Fruit fly (Drosophila melanogaster) whole organism, pupa: ENCODE measurements around the gene CG18789.
A peak's percentile ranks its signal among the peaks of the same experiment; 100 is the strongest.

ENCODE experiments used
- CG10348 ChIP-seq: fragments of 200-800 bp; sonication (Bioruptor generic); IDR thresholded peaks from 2 replicates; pipeline ENCODE4 v1.3.6; 2022; ENCODE audit warnings: missing biosample characterization, missing genetic modification characterization
- CG12605 ChIP-seq: fragments of 200-800 bp; sonication (Bioruptor generic); IDR thresholded peaks from 2 replicates; pipeline ENCODE4 v1.3.6; 2022; ENCODE audit warnings: missing biosample characterization, missing genetic modification characterization
- CG13204 ChIP-seq: fragments of 200-800 bp; sonication (Bioruptor generic); optimal IDR thresholded peaks from 2 replicates; lab custom pipeline; 2018; ENCODE audit warnings: missing biosample characterization, mild to moderate bottlenecking, missing genetic modification characterization, moderate library complexity
- CG14655 ChIP-seq: fragments of 200-800 bp; sonication (Bioruptor generic); optimal IDR thresholded peaks from 3 replicates; lab custom pipeline; 2017; ENCODE audit warnings: mild to moderate bottlenecking, missing biosample characterization, missing genetic modification reagents, missing genetic modification characterization
- CG15710 ChIP-seq: fragments of 200-800 bp; sonication (Bioruptor generic); optimal IDR thresholded peaks from 2 replicates; lab custom pipeline; 2018; ENCODE audit warnings: missing biosample characterization, mild to moderate bottlenecking, missing genetic modification characterization, moderate library complexity
- CG17806 ChIP-seq: fragments of 200-800 bp; sonication (Bioruptor generic); optimal IDR thresholded peaks from 2 replicates; lab custom pipeline; 2018; ENCODE audit warnings: missing biosample characterization, mild to moderate bottlenecking, missing genetic modification characterization, moderate library complexity
- CG32121 ChIP-seq: fragments of 200-800 bp; sonication (Bioruptor generic); IDR thresholded peaks from 2 replicates; pipeline ENCODE4 v1.3.6; 2022; ENCODE audit warnings: missing biosample characterization, missing genetic modification characterization
- CG34367 ChIP-seq: fragments of 200-800 bp; sonication (Bioruptor generic); optimal IDR thresholded peaks from 2 replicates; lab custom pipeline; 2018; ENCODE audit warnings: missing biosample characterization, mild to moderate bottlenecking, missing genetic modification characterization
- CG4496 ChIP-seq: fragments of 200-800 bp; sonication (Bioruptor generic); IDR thresholded peaks from 3 replicates; pipeline ENCODE4 v1.3.6; 2022; ENCODE audit warnings: missing biosample characterization, missing genetic modification characterization
- CG8159 ChIP-seq: fragments of 200-800 bp; sonication (Bioruptor generic); optimal IDR thresholded peaks from 3 replicates; lab custom pipeline; 2018; ENCODE audit warnings: missing biosample characterization, mild to moderate bottlenecking, missing genetic modification characterization, moderate library complexity
- CG8301 ChIP-seq: fragments of 200-800 bp; sonication (Bioruptor generic); optimal IDR thresholded peaks from 2 replicates; lab custom pipeline; 2018; ENCODE audit warnings: missing biosample characterization, mild to moderate bottlenecking, missing genetic modification characterization
- CG9948 ChIP-seq: fragments of 200-800 bp; sonication (Bioruptor generic); optimal IDR thresholded peaks from 2 replicates; lab custom pipeline; 2018; ENCODE audit warnings: missing biosample characterization, mild to moderate bottlenecking, missing genetic modification characterization, moderate library complexity
- D1 ChIP-seq: fragments of 200-800 bp; sonication (Bioruptor generic); optimal IDR thresholded peaks from 2 replicates; lab custom pipeline; 2018; ENCODE audit warnings: missing biosample characterization, mild to moderate bottlenecking, missing genetic modification characterization, moderate library complexity
- EcR ChIP-seq: fragments of 200-800 bp; sonication (Bioruptor generic); optimal IDR thresholded peaks from 3 replicates; lab custom pipeline; 2019; ENCODE audit warnings: missing biosample characterization, missing genetic modification characterization, mild to moderate bottlenecking, moderate library complexity, missing genetic modification reagents
- Ets98B ChIP-seq: fragments of 200-800 bp; sonication (Bioruptor generic); IDR thresholded peaks from 2 replicates; pipeline ENCODE4 v1.3.6; 2022; ENCODE audit warnings: missing biosample characterization, missing genetic modification characterization
- Pif1A ChIP-seq: fragments of 200-800 bp; sonication (Bioruptor generic); optimal IDR thresholded peaks from 3 replicates; lab custom pipeline; 2016; ENCODE audit warnings: missing biosample characterization, missing genetic modification characterization
- Pif1B ChIP-seq: fragments of 200-800 bp; sonication (Bioruptor generic); optimal IDR thresholded peaks from 3 replicates; lab custom pipeline; 2016; ENCODE audit warnings: missing biosample characterization, missing genetic modification characterization
- Snoo ChIP-seq: fragments of 200-800 bp; sonication (Bioruptor generic); optimal IDR thresholded peaks from 3 replicates; lab custom pipeline; 2017; ENCODE audit warnings: missing biosample characterization, mild to moderate bottlenecking, missing genetic modification characterization, inconsistent platforms
- fd96Ca ChIP-seq: fragments of 200-800 bp; sonication (Bioruptor generic); IDR thresholded peaks from 3 replicates; pipeline ENCODE4 v1.3.6; 2022; ENCODE audit warnings: missing biosample characterization, missing genetic modification characterization
- gl ChIP-seq: fragments of 200-800 bp; sonication (Bioruptor generic); optimal IDR thresholded peaks from 2 replicates; lab custom pipeline; 2018; ENCODE audit warnings: missing biosample characterization, mild to moderate bottlenecking, missing genetic modification characterization
- rn ChIP-seq: fragments of 200-800 bp; sonication (Bioruptor generic); IDR thresholded peaks from 2 replicates; pipeline ENCODE4 v1.3.6; 2022; ENCODE audit warnings: missing biosample characterization, missing genetic modification characterization

The CG18789 gene

dm6 chr2L:12025505-12025904 lies 30.3 kb upstream of the CG18789 start:
- no peak for TF ChIP-seq D1 (tag; lab: Kevin White, UChicago)
- TF ChIP-seq CG9948 (tag; lab: Kevin White, UChicago) = no peak
- peak; percentile 5 for TF ChIP-seq CG15710 (tag; lab: Kevin White, UChicago)
- TF ChIP-seq CG4496 = peak; percentile 80
- TF ChIP-seq Pif1B (GFP tag; lab: Kevin White, UChicago) = no peak
- peak; percentile 66 for TF ChIP-seq EcR (GFP tag; lab: Kevin White, UChicago)
- TF ChIP-seq Ets98B (GFP tag; lab: Robert Waterston, UW) = peak; percentile 67
- TF ChIP-seq CG32121 (GFP tag; lab: Robert Waterston, UW) = peak; percentile 41; the same call in 1 of the 2 replicates
- TF ChIP-seq CG10348 = 0 out of 2 replicates have a peak, but pooled peaks have one; percentile 7
- TF ChIP-seq fd96Ca (GFP tag; lab: Robert Waterston, UW) = peak; percentile 53; the same call in 1 of the 3 replicates
- TF ChIP-seq Pif1A (GFP tag; lab: Kevin White, UChicago) = no peak
- TF ChIP-seq CG34367 (tag; lab: Kevin White, UChicago) = no peak
- TF ChIP-seq Snoo (tag; lab: Kevin White, UChicago) = no peak
- TF ChIP-seq CG8301 (tag; lab: Kevin White, UChicago) = peak; percentile 29
- TF ChIP-seq CG17806 (tag; lab: Kevin White, UChicago) = no peak
- TF ChIP-seq CG8159 (tag; lab: Kevin White, UChicago) = peak; percentile 5
- peak; percentile 24 for TF ChIP-seq CG13204 (GFP tag; lab: Kevin White, UChicago)
- no peak for TF ChIP-seq CG12605 (GFP tag; lab: Robert Waterston, UW)

- no peak for TF ChIP-seq CG17806 (tag; lab: Kevin White, UChicago)
Observed at dm6 chr2L:12024104-12024503, 28.9 kb upstream of the CG18789 start.

dm6 chr2L:12021193-12021592 lies 26.0 kb upstream of the CG18789 start:
- TF ChIP-seq EcR (GFP tag; lab: Kevin White, UChicago) = no peak
- TF ChIP-seq CG4496 = no peak
- TF ChIP-seq Pif1A (GFP tag; lab: Kevin White, UChicago) = no peak
- TF ChIP-seq CG32121 (GFP tag; lab: Robert Waterston, UW) = no peak
- TF ChIP-seq CG12605 (GFP tag; lab: Robert Waterston, UW) = no peak
- TF ChIP-seq CG10348 = no peak
- no peak for TF ChIP-seq CG14655
- TF ChIP-seq Pif1B (GFP tag; lab: Kevin White, UChicago) = no peak
- TF ChIP-seq CG8159 (tag; lab: Kevin White, UChicago) = no peak
- no peak for TF ChIP-seq gl
- TF ChIP-seq CG9948 (tag; lab: Kevin White, UChicago) = no peak
- no peak for TF ChIP-seq D1 (tag; lab: Kevin White, UChicago)
- TF ChIP-seq CG15710 (tag; lab: Kevin White, UChicago) = no peak
- TF ChIP-seq, all 21 proteins: peak for 0

dm6 chr2L:12020735-12021134 lies 25.5 kb upstream of the CG18789 start, which contains the start of gene Wdr81:
Gene Wdr81, minus strand, starts transcription at chr2L:12020960.
- no peak for TF ChIP-seq Snoo (tag; lab: Kevin White, UChicago)
- no peak for TF ChIP-seq CG34367 (tag; lab: Kevin White, UChicago)
- no peak for TF ChIP-seq CG17806 (tag; lab: Kevin White, UChicago)
- TF ChIP-seq CG4496 = no peak
- TF ChIP-seq CG12605 (GFP tag; lab: Robert Waterston, UW) = no peak
- no peak for TF ChIP-seq CG15710 (tag; lab: Kevin White, UChicago)
- no peak for TF ChIP-seq EcR (GFP tag; lab: Kevin White, UChicago)
- TF ChIP-seq CG8301 (tag; lab: Kevin White, UChicago) = no peak
- TF ChIP-seq CG32121 (GFP tag; lab: Robert Waterston, UW) = no peak
- TF ChIP-seq CG9948 (tag; lab: Kevin White, UChicago) = no peak
- no peak for TF ChIP-seq CG10348
- TF ChIP-seq rn = no peak
- no peak for TF ChIP-seq CG14655

- peak; percentile 42 for TF ChIP-seq CG12605 (GFP tag; lab: Robert Waterston, UW)
- TF ChIP-seq CG17806 (tag; lab: Kevin White, UChicago) = peak; percentile 32
- TF ChIP-seq CG15710 (tag; lab: Kevin White, UChicago) = peak; percentile 30
- peak; percentile 67; the same call in 2 of the 3 replicates for TF ChIP-seq fd96Ca (GFP tag; lab: Robert Waterston, UW)
- no peak for TF ChIP-seq Ets98B (GFP tag; lab: Robert Waterston, UW)
- TF ChIP-seq rn = no peak
- peak; percentile 100 for TF ChIP-seq EcR (GFP tag; lab: Kevin White, UChicago)
- TF ChIP-seq Snoo (tag; lab: Kevin White, UChicago) = peak; percentile 62
- peak; percentile 98 for TF ChIP-seq CG13204 (GFP tag; lab: Kevin White, UChicago)
- TF ChIP-seq CG14655 = no peak
- no peak for TF ChIP-seq D1 (tag; lab: Kevin White, UChicago)
- peak; percentile 36 for TF ChIP-seq Pif1B (GFP tag; lab: Kevin White, UChicago)
- TF ChIP-seq gl = peak; percentile 85
- TF ChIP-seq CG34367 (tag; lab: Kevin White, UChicago) = peak; percentile 29
- peak; percentile 68 for TF ChIP-seq CG4496
- TF ChIP-seq CG10348 = no peak
- peak; percentile 33 for TF ChIP-seq CG8301 (tag; lab: Kevin White, UChicago)
- no peak for TF ChIP-seq CG9948 (tag; lab: Kevin White, UChicago)
- peak; percentile 21 for TF ChIP-seq CG8159 (tag; lab: Kevin White, UChicago)
- TF ChIP-seq Pif1A (GFP tag; lab: Kevin White, UChicago) = peak; percentile 38
- no peak; the same call in 1 of the 2 replicates for TF ChIP-seq CG32121 (GFP tag; lab: Robert Waterston, UW)
Observed at dm6 chr2L:12013741-12014393, 18.6 kb upstream of the CG18789 start.
